Fruit fly (Drosophila melanogaster): Measurements from ENCODE around the gene neo.

neo gene

dm6 chr3R:29859763-29860162 is 40.8 kb downstream of the neo start (continued):
- TF ChIP-seq lz (GFP tag; optimal IDR thresholded peaks at IDR 0.05) = peak; percentile 38
- TF ChIP-seq CG9139 (GFP tag; optimal IDR thresholded peaks at IDR 0.05) = no peak
- no peak for TF ChIP-seq CG6854 (GFP tag; optimal IDR thresholded peaks at IDR 0.05)
- TF ChIP-seq Smox (GFP tag; optimal IDR thresholded peaks at IDR 0.05) = no peak
- peak; percentile 54 for TF ChIP-seq cyc (GFP tag; optimal IDR thresholded peaks at IDR 0.05)
- TF ChIP-seq CG11762 (GFP tag; optimal IDR thresholded peaks at IDR 0.05; ENCODE audit: insufficient read depth) = no peak
- TF ChIP-seq fd59A (GFP tag; optimal IDR thresholded peaks at IDR 0.05) = no peak
- TF ChIP-seq CG6163 (GFP tag; IDR thresholded peaks at IDR 0.05) = no peak
- no peak for TF ChIP-seq CG6808 (GFP tag; optimal IDR thresholded peaks at IDR 0.05)
- TF ChIP-seq Eip75B (GFP tag; optimal IDR thresholded peaks at IDR 0.05) = no peak
- TF ChIP-seq Gug (GFP tag; IDR thresholded peaks at IDR 0.05) = 0 out of 2 replicates have a peak, but pooled peaks have one; percentile 9
- TF ChIP-seq Sox15 (GFP tag; optimal IDR thresholded peaks at IDR 0.05) = peak; percentile 12
- TF ChIP-seq CG1621 (tag; optimal IDR thresholded peaks at IDR 0.05) = no peak
- no peak for TF ChIP-seq svp (GFP tag)
- peak; percentile 33 for TF ChIP-seq CG3032 (tag; optimal IDR thresholded peaks at IDR 0.05)
- TF ChIP-seq eg (GFP tag; IDR thresholded peaks at IDR 0.05) = peak; percentile 77
- no peak for TF ChIP-seq CG8319 (GFP tag; optimal IDR thresholded peaks at IDR 0.05)
- no peak for TF ChIP-seq Hr39 (GFP tag; optimal IDR thresholded peaks at IDR 0.05)
- TF ChIP-seq Hr4 (GFP tag; optimal IDR thresholded peaks at IDR 0.05) = no peak
- peak; percentile 35 for TF ChIP-seq CG31627 (GFP tag; optimal IDR thresholded peaks at IDR 0.05)

dm6 chr3R:29861432-29862249 is 42.7 kb downstream of the neo start, which contains the start of the genes CG15514 and RpS8:
Gene CG15514, minus strand, starts transcription at chr3R:29861494.
Gene RpS8, plus strand, starts transcription at chr3R:29861582.
- peak; percentile 3 for TF ChIP-seq CG1621 (tag; optimal IDR thresholded peaks at IDR 0.05)
- peak; percentile 23 for TF ChIP-seq CG3919 (GFP tag; optimal IDR thresholded peaks at IDR 0.05)
- TF ChIP-seq Met (GFP tag; optimal IDR thresholded peaks at IDR 0.05) = no peak
- no peak for TF ChIP-seq eg (GFP tag; IDR thresholded peaks at IDR 0.05)
- peak; percentile 47 for TF ChIP-seq CG3032 (tag; optimal IDR thresholded peaks at IDR 0.05)
- peak; percentile 43 for TF ChIP-seq CG6792 (GFP tag; optimal IDR thresholded peaks at IDR 0.05)
- no peak for TF ChIP-seq CG8319 (GFP tag; optimal IDR thresholded peaks at IDR 0.05)
- peak; percentile 100 for TF ChIP-seq achi (GFP tag; optimal IDR thresholded peaks at IDR 0.05)
- peak; percentile 12 for TF ChIP-seq acj6 (GFP tag; optimal IDR thresholded peaks at IDR 0.05)
- TF ChIP-seq Sox102F (GFP tag; optimal IDR thresholded peaks at IDR 0.05) = no peak
- TF ChIP-seq Hr4 (GFP tag; optimal IDR thresholded peaks at IDR 0.05) = no peak
- peak; percentile 11 for TF ChIP-seq CG34406 (GFP tag; optimal IDR thresholded peaks at IDR 0.05)
- peak; percentile 35 for TF ChIP-seq fkh (GFP tag; optimal IDR thresholded peaks at IDR 0.05)
- peak; percentile 66 for TF ChIP-seq CG6163 (GFP tag; IDR thresholded peaks at IDR 0.05)
- TF ChIP-seq Lpt (GFP tag; optimal IDR thresholded peaks at IDR 0.05) = peak; percentile 6
- TF ChIP-seq ss (GFP tag; optimal IDR thresholded peaks at IDR 0.05) = peak; percentile 12 to 42
- no peak for TF ChIP-seq CG6808 (GFP tag; optimal IDR thresholded peaks at IDR 0.05)
- TF ChIP-seq topi (GFP tag; optimal IDR thresholded peaks at IDR 0.05) = peak; percentile 20
- peak; percentile 38 for TF ChIP-seq lz (GFP tag; optimal IDR thresholded peaks at IDR 0.05)
- TF ChIP-seq Hr39 (GFP tag; optimal IDR thresholded peaks at IDR 0.05) = peak; percentile 14
- TF ChIP-seq Sox14 (GFP tag; optimal IDR thresholded peaks at IDR 0.05) = peak; percentile 10
- TF ChIP-seq Gug (GFP tag; IDR thresholded peaks at IDR 0.05) = peak; percentile 59
- peak; percentile 28 for TF ChIP-seq CG31627 (GFP tag; optimal IDR thresholded peaks at IDR 0.05)
- TF ChIP-seq net (GFP tag; optimal IDR thresholded peaks at IDR 0.05) = no peak
- TF ChIP-seq CG8119 (GFP tag; IDR thresholded peaks at IDR 0.05) = 0 out of 3 replicates have a peak, but pooled peaks have one; percentile 30
- peak; percentile 49 for TF ChIP-seq CG6854 (GFP tag; optimal IDR thresholded peaks at IDR 0.05)
- peak; percentile 11 for TF ChIP-seq cyc (GFP tag; optimal IDR thresholded peaks at IDR 0.05)
- TF ChIP-seq CG11762 (GFP tag; optimal IDR thresholded peaks at IDR 0.05; ENCODE audit: insufficient read depth) = peak; percentile 45
- peak; percentile 72 for TF ChIP-seq Ets96B (tag; optimal IDR thresholded peaks at IDR 0.05)
- no peak for TF ChIP-seq CG10669 (GFP tag; optimal IDR thresholded peaks at IDR 0.05)
- TF ChIP-seq Blimp-1 (GFP tag; optimal IDR thresholded peaks at IDR 0.05) = peak; percentile 50
- TF ChIP-seq salr (GFP tag; optimal IDR thresholded peaks at IDR 0.05) = peak in 1 of 2 experiments; percentile 17
- peak; percentile 79 for TF ChIP-seq Eip78C (GFP tag)
- TF ChIP-seq CG15336 (GFP tag; IDR thresholded peaks at IDR 0.05) = peak; percentile 34; the same call in 1 of the 2 replicates
- peak; percentile 50 for TF ChIP-seq esn (GFP tag; optimal IDR thresholded peaks at IDR 0.05)
